Fruit fly (Drosophila melanogaster) whole organism, prepupa: ENCODE results near the gene cd.

Source experiments
- Blimp-1 ChIP-seq: fragments of 200-800 bp; sonication (Bioruptor generic); optimal IDR thresholded peaks from 3 replicates; lab custom pipeline; 2017; ENCODE audit warnings: missing biosample characterization, missing genetic modification characterization, mild to moderate bottlenecking, moderate library complexity, missing genetic modification reagents
- CG10669 ChIP-seq: fragments of 200-800 bp; sonication (Bioruptor generic); optimal IDR thresholded peaks from 3 replicates; lab custom pipeline; 2018; ENCODE audit warnings: missing biosample characterization, mild to moderate bottlenecking, missing genetic modification characterization, moderate library complexity
- CG15336 ChIP-seq: fragments of 200-800 bp; sonication (Bioruptor generic); IDR thresholded peaks from 2 replicates; pipeline ENCODE4 v1.3.6; 2022; ENCODE audit warnings: missing biosample characterization, missing genetic modification characterization
- CG16779 ChIP-seq: fragments of 200-800 bp; sonication (Bioruptor generic); optimal IDR thresholded peaks from 3 replicates; lab custom pipeline; 2017; ENCODE audit warnings: missing biosample characterization, mild to moderate bottlenecking, missing genetic modification characterization
- CG3919 ChIP-seq: fragments of 200-800 bp; sonication (Bioruptor generic); optimal IDR thresholded peaks from 3 replicates; lab custom pipeline; 2016; ENCODE audit warnings: missing biosample characterization, missing genetic modification characterization
- CG6163 ChIP-seq: fragments of 200-800 bp; sonication (Bioruptor generic); IDR thresholded peaks from 3 replicates; pipeline ENCODE4 v1.3.6; 2022; ENCODE audit warnings: missing biosample characterization, missing genetic modification characterization
- CG6276 ChIP-seq: fragments of 200-800 bp; sonication (Bioruptor generic); optimal IDR thresholded peaks from 2 replicates; lab custom pipeline; 2017; ENCODE audit warnings: missing biosample characterization, mild to moderate bottlenecking, missing genetic modification characterization
- CG6792 ChIP-seq: fragments of 200-800 bp; sonication (Bioruptor generic); optimal IDR thresholded peaks from 3 replicates; lab custom pipeline; 2016; ENCODE audit warnings: missing biosample characterization, missing genetic modification characterization
- Ets21C ChIP-seq: fragments of 200-800 bp; sonication (Bioruptor generic); optimal IDR thresholded peaks from 3 replicates; lab custom pipeline; 2016; ENCODE audit warnings: missing biosample characterization, missing genetic modification characterization
- Hr39 ChIP-seq: fragments of 200-800 bp; sonication (Bioruptor generic); optimal IDR thresholded peaks from 2 replicates; lab custom pipeline; 2016; ENCODE audit warnings: missing biosample characterization, missing genetic modification characterization
- Sox15 ChIP-seq: fragments of 200-800 bp; sonication (Bioruptor generic); optimal IDR thresholded peaks from 3 replicates; lab custom pipeline; 2016; ENCODE audit warnings: missing biosample characterization, missing genetic modification characterization

dm6 chr3R:22684044-22684947, 10.5 kb upstream of the cd start:
- no peak for TF ChIP-seq CG10669 (GFP tag; lab: Kevin White, UChicago)
- TF ChIP-seq CG6163 (GFP tag; lab: Robert Waterston, UW), result no peak
- TF ChIP-seq CG15336 (GFP tag; lab: Robert Waterston, UW), result no peak
- TF ChIP-seq CG6276, result no peak
- no peak for TF ChIP-seq Blimp-1
- TF ChIP-seq CG16779 (tag; lab: Kevin White, UChicago), result no peak
- no peak for TF ChIP-seq CG3919 (GFP tag; lab: Kevin White, UChicago)
- TF ChIP-seq Sox15 (GFP tag; lab: Kevin White, UChicago), result no peak
- TF ChIP-seq CG6792, result no peak
- no peak for TF ChIP-seq Ets21C (GFP tag; lab: Kevin White, UChicago)
- no peak for TF ChIP-seq Hr39
